Fruit fly (Drosophila melanogaster): ENCODE data around the gene Tbcc.

DNA sequence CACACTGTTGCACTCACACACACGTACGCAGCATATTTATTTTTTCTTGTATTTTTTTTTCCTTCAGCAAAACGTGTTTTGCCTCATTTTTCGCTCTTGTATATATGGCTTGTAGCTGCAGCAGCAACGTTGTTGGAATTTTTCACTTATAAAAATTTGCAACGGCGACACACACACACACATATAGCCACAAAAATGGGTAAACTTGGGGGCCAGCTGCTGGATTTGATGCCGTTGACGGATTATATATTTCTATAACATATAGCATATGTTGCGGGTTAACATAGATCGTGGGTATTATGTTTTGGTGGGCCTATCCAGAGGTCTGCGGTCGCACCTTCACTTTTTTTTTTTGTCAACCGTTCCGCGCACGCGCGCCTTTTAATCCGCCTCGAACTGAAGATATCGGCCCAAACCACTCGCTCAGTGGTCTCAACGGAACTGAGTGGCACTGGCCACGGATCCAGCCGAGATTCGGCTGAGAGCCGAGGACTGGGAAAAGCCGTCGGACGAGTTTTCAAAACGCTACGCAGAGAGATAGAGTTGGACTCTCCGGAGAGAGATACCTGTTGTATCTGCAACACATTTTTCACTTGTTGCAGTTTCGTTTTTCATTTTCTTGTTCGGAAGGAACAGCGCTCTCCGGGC lies 33.9 kb upstream of the Tbcc start, which contains the start of gene ft:
- no peak; the same call in 1 of the 2 replicates for TF ChIP-seq Ets98B (GFP tag; IDR thresholded peaks at IDR 0.05)
- peak; percentile 1 for TF ChIP-seq EcR (GFP tag; optimal IDR thresholded peaks at IDR 0.05)
- no peak for TF ChIP-seq Pif1A (GFP tag; optimal IDR thresholded peaks at IDR 0.05)
- no peak for TF ChIP-seq CG8159 (tag; optimal IDR thresholded peaks at IDR 0.05)
- TF ChIP-seq CG10348 (GFP tag; IDR thresholded peaks at IDR 0.05) = no peak
- TF ChIP-seq CG13204 (GFP tag; optimal IDR thresholded peaks at IDR 0.05) = no peak
- no peak for TF ChIP-seq CG4496 (GFP tag; IDR thresholded peaks at IDR 0.05)
- TF ChIP-seq CG32121 (GFP tag; IDR thresholded peaks at IDR 0.05) = no peak
- TF ChIP-seq fd96Ca (GFP tag; IDR thresholded peaks at IDR 0.05) = no peak
- no peak for TF ChIP-seq CG17806 (tag; optimal IDR thresholded peaks at IDR 0.05)
- TF ChIP-seq CG34367 (tag; optimal IDR thresholded peaks at IDR 0.05) = no peak
- TF ChIP-seq gl (tag; optimal IDR thresholded peaks at IDR 0.05) = no peak
- TF ChIP-seq CG8301 (tag; optimal IDR thresholded peaks at IDR 0.05) = no peak
- TF ChIP-seq Pif1B (GFP tag; optimal IDR thresholded peaks at IDR 0.05) = no peak
